Worm (Caenorhabditis elegans): Measurements from ENCODE around the gene exp-1.

- no peak for TF ChIP-seq ref-1 (GFP tag; conservative IDR thresholded peaks at IDR 0.05)
- TF ChIP-seq flt-1 (GFP tag; IDR thresholded peaks at IDR 0.05), result no peak
- no peak for TF ChIP-seq ztf-29 (GFP tag; IDR thresholded peaks at IDR 0.05)
These were observed 14.1 kb upstream of the exp-1 start for ce11 chrII:6175027-6175426.

All from whole organism, midembryonic.